Fruit fly (Drosophila melanogaster): Measurements from ENCODE around the gene comm2.

- TF ChIP-seq pdm3 (GFP tag; optimal IDR thresholded peaks at IDR 0.05) (no peak), vri (GFP tag; optimal IDR thresholded peaks at IDR 0.05) (no peak), CG9139 (GFP tag; optimal IDR thresholded peaks at IDR 0.05) (no peak), ss (GFP tag; optimal IDR thresholded peaks at IDR 0.05) (no peak), CG6854 (GFP tag; optimal IDR thresholded peaks at IDR 0.05) (no peak), spab (GFP tag; optimal IDR thresholded peaks at IDR 0.05) (no peak), Blimp-1 (GFP tag; optimal IDR thresholded peaks at IDR 0.05) (no peak), CG10669 (GFP tag; optimal IDR thresholded peaks at IDR 0.05) (no peak), net (GFP tag; optimal IDR thresholded peaks at IDR 0.05) (no peak), CG34406 (GFP tag; optimal IDR thresholded peaks at IDR 0.05) (no peak), achi (GFP tag; optimal IDR thresholded peaks at IDR 0.05) (no peak), Ets21C (GFP tag; optimal IDR thresholded peaks at IDR 0.05) (no peak), CG7368 (GFP tag; optimal IDR thresholded peaks at IDR 0.05) (no peak), Hr39 (GFP tag; optimal IDR thresholded peaks at IDR 0.05) (no peak)
These were observed 37.1 kb downstream of the comm2 start for dm6 chr3L:15662510-15662909.

Measured in whole organism, prepupa.